Worm (Caenorhabditis elegans): ENCODE data around the gene dhs-25.

dhs-25 gene

ce11 chrX:1443556-1444243 is 42.6 kb upstream of the dhs-25 start (continued):
- no peak for TF ChIP-seq ceh-32 (tag; optimal IDR thresholded peaks at IDR 0.05; ENCODE audit: poor library complexity)
- TF ChIP-seq F37D6.2 (tag; optimal IDR thresholded peaks at IDR 0.05), result no peak
- peak; percentile 10; the same call in 1 of the 2 replicates for TF ChIP-seq lin-38 (GFP tag; IDR thresholded peaks at IDR 0.05)
- no peak for TF ChIP-seq mdt-29 (GFP tag; IDR thresholded peaks at IDR 0.05)
- no peak for TF ChIP-seq ceh-82 (tag; optimal IDR thresholded peaks at IDR 0.05)
- no peak for TF ChIP-seq Y5F2A.4 (GFP tag; optimal IDR thresholded peaks at IDR 0.05)
- TF ChIP-seq nhr-6 (tag; optimal IDR thresholded peaks at IDR 0.05), result no peak
- no peak for TF ChIP-seq ztf-11 (tag; optimal IDR thresholded peaks at IDR 0.05)
- no peak for TF ChIP-seq unc-39 (tag; optimal IDR thresholded peaks at IDR 0.05)
- TF ChIP-seq madf-9 (GFP tag; conservative IDR thresholded peaks at IDR 0.05), result no peak
- TF ChIP-seq hlh-30 (tag; optimal IDR thresholded peaks at IDR 0.05; ENCODE audit: insufficient read depth), result no peak
- TF ChIP-seq ctbp-1 (GFP tag; IDR thresholded peaks at IDR 0.05), result no peak
- no peak for TF ChIP-seq tra-1 (GFP tag; IDR thresholded peaks at IDR 0.05)

- TF ChIP-seq fkh-10 (GFP tag; optimal IDR thresholded peaks at IDR 0.05) (no peak), F10B5.3 (tag; optimal IDR thresholded peaks at IDR 0.05) (no peak), madf-5 (GFP tag; IDR thresholded peaks at IDR 0.05) (no peak), dve-1 (tag; optimal IDR thresholded peaks at IDR 0.05; ENCODE audit: insufficient read depth) (peak; percentile 33), Y105C5A.15 (GFP tag; IDR thresholded peaks at IDR 0.05) (no peak), ama-1 (optimal IDR thresholded peaks at IDR 0.05) (peak; percentile 80), tag-97 (GFP tag; IDR thresholded peaks at IDR 0.05) (no peak), nhr-48 (tag; optimal IDR thresholded peaks at IDR 0.05) (peak; percentile 10), snpc-4 (tag; optimal IDR thresholded peaks at IDR 0.05) (no peak), tra-1 (GFP tag; IDR thresholded peaks at IDR 0.05) (no peak), mes-2 (tag; optimal IDR thresholded peaks at IDR 0.05; ENCODE audit: poor library complexity, severe bottlenecking) (no peak), ceh-32 (tag; optimal IDR thresholded peaks at IDR 0.05; ENCODE audit: poor library complexity) (no peak), dmd-9 (GFP tag; IDR thresholded peaks at IDR 0.05) (no peak), lin-39 (tag; optimal IDR thresholded peaks at IDR 0.05) (no peak), attf-4 (tag; optimal IDR thresholded peaks at IDR 0.05) (no peak), gei-8 (GFP tag; optimal IDR thresholded peaks at IDR 0.05) (no peak), T26A8.4 (GFP tag; IDR thresholded peaks at IDR 0.05) (peak; percentile 38; the same call in 1 of the 2 replicates), daf-12 (tag; optimal IDR thresholded peaks at IDR 0.05) (no peak), zfp-2 (tag; optimal IDR thresholded peaks at IDR 0.05) (no peak), pqm-1 (tag; optimal IDR thresholded peaks at IDR 0.05) (no peak), daf-19 (GFP tag; conservative IDR thresholded peaks at IDR 0.05) (no peak), snpc-1.2 (GFP tag; IDR thresholded peaks at IDR 0.05) (no peak), nhr-10 (tag; optimal IDR thresholded peaks at IDR 0.05) (no peak), unc-130 (GFP tag; optimal IDR thresholded peaks at IDR 0.05) (no peak), R02D3.7 (tag; optimal IDR thresholded peaks at IDR 0.05) (no peak), nhr-77 (tag; optimal IDR thresholded peaks at IDR 0.05) (no peak), D1046.2 (GFP tag; IDR thresholded peaks at IDR 0.05) (0 out of 2 replicates have a peak, but pooled peaks have one; percentile 66), lin-38 (GFP tag; IDR thresholded peaks at IDR 0.05) (no peak), spr-3 (GFP tag; optimal IDR thresholded peaks at IDR 0.05) (no peak), nhr-6 (tag; optimal IDR thresholded peaks at IDR 0.05) (no peak), F44E2.7 (GFP tag; IDR thresholded peaks at IDR 0.05) (no peak), mdl-1 (tag; optimal IDR thresholded peaks at IDR 0.05) (no peak), rbr-2 (tag; optimal IDR thresholded peaks at IDR 0.05) (no peak), nhr-11 (tag; optimal IDR thresholded peaks at IDR 0.05) (no peak), Y48G9A.11 (GFP tag; IDR thresholded peaks at IDR 0.05) (no peak), Y5F2A.4 (GFP tag; optimal IDR thresholded peaks at IDR 0.05) (no peak), T20F7.1 (GFP tag; optimal IDR thresholded peaks at IDR 0.05) (no peak), cey-2 (tag; optimal IDR thresholded peaks at IDR 0.05; ENCODE audit: borderline replicate concordance, insufficient read depth) (no peak), lin-29 (GFP tag; IDR thresholded peaks at IDR 0.05) (no peak), F49E8.2 (tag; optimal IDR thresholded peaks at IDR 0.05; ENCODE audit: borderline replicate concordance) (no peak), nhr-102 (tag; optimal IDR thresholded peaks at IDR 0.05) (no peak)
Observed at ce11 chrX:1445696-1446095, 40.6 kb upstream of the dhs-25 start.
